Fruit fly (Drosophila melanogaster) whole organism, embryonic: ENCODE data around the gene Vps26.

Source experiments
- Ada2b ChIP-seq: fragments of 200-800 bp; sonication (Bioruptor generic); IDR thresholded peaks from 2 replicates; pipeline ENCODE4 v1.3.6; 2022; ENCODE audit warnings: missing biosample characterization, missing genetic modification characterization
- CG1024 ChIP-seq: fragments of 200-800 bp; sonication (Bioruptor generic); IDR thresholded peaks from 2 replicates; pipeline ENCODE4 v1.3.6; 2022; ENCODE audit warnings: missing biosample characterization, missing genetic modification characterization
- CG12155 ChIP-seq: fragments of 200-800 bp; sonication (Bioruptor generic); optimal IDR thresholded peaks from 3 replicates; lab custom pipeline; 2016; ENCODE audit warnings: missing biosample characterization, missing genetic modification characterization
- CG12659 ChIP-seq: fragments of 200-800 bp; sonication (Bioruptor generic); optimal IDR thresholded peaks from 3 replicates; lab custom pipeline; 2017; ENCODE audit warnings: mild to moderate bottlenecking, missing biosample characterization, missing genetic modification reagents, missing genetic modification characterization
- CG12769 ChIP-seq: fragments of 200-800 bp; sonication (Bioruptor generic); optimal IDR thresholded peaks from 2 replicates; lab custom pipeline; 2019; ENCODE audit warnings: missing biosample characterization, mild to moderate bottlenecking, missing genetic modification characterization, moderate library complexity
- CG13123 ChIP-seq: fragments of 200-800 bp; sonication (Bioruptor generic); optimal IDR thresholded peaks from 2 replicates; lab custom pipeline; 2016; ENCODE audit warnings: missing biosample characterization, missing genetic modification characterization
- CG14014 ChIP-seq: fragments of 200-800 bp; sonication (Bioruptor generic); IDR thresholded peaks from 2 replicates; pipeline ENCODE4 v1.3.6; 2022; ENCODE audit warnings: missing biosample characterization, missing genetic modification characterization
- CG14667 ChIP-seq: fragments of 200-800 bp; sonication (Bioruptor generic); IDR thresholded peaks from 2 replicates; pipeline ENCODE4 v1.3.6; 2022; ENCODE audit warnings: missing biosample characterization, missing genetic modification characterization
- CG14860 ChIP-seq: fragments of 200-800 bp; sonication (Bioruptor generic); IDR thresholded peaks from 3 replicates; pipeline ENCODE4 v1.3.6; 2022; ENCODE audit warnings: missing biosample characterization, missing genetic modification characterization; ENCODE audit not compliant: partially characterized antibody
- CG14965 ChIP-seq: fragments of 200-800 bp; sonication (Bioruptor generic); optimal IDR thresholded peaks from 2 replicates; lab custom pipeline; 2016; ENCODE audit warnings: missing biosample characterization, missing genetic modification characterization, borderline replicate concordance
- CG1602 ChIP-seq: fragments of 200-800 bp; sonication (Bioruptor generic); optimal IDR thresholded peaks from 3 replicates; lab custom pipeline; 2016; ENCODE audit warnings: missing biosample characterization, missing genetic modification characterization
- CG17359 ChIP-seq: fragments of 200-800 bp; sonication (Bioruptor generic); optimal IDR thresholded peaks from 3 replicates; lab custom pipeline; 2018; ENCODE audit warnings: missing biosample characterization, mild to moderate bottlenecking, missing genetic modification characterization, moderate library complexity
- CG18262 ChIP-seq: fragments of 200-800 bp; optimal IDR thresholded peaks from 3 replicates; lab custom pipeline; 2019; ENCODE audit warnings: missing biosample characterization, mild to moderate bottlenecking, missing genetic modification characterization, moderate library complexity
- CG18599 ChIP-seq: fragments of 200-800 bp; sonication (Bioruptor generic); optimal IDR thresholded peaks from 3 replicates; lab custom pipeline; 2017; ENCODE audit warnings: missing biosample characterization, missing genetic modification characterization, mild to moderate bottlenecking, moderate library complexity, missing genetic modification reagents
- CG2712 ChIP-seq: fragments of 200-800 bp; optimal IDR thresholded peaks from 3 replicates; lab custom pipeline; 2019; ENCODE audit warnings: missing biosample characterization, mild to moderate bottlenecking, missing genetic modification characterization, moderate library complexity
- CG4360 ChIP-seq: fragments of 200-800 bp; sonication (Bioruptor generic); IDR thresholded peaks from 2 replicates; pipeline ENCODE4 v1.3.6; 2022; ENCODE audit warnings: missing biosample characterization, missing genetic modification characterization
- CG4730 ChIP-seq: fragments of 200-800 bp; sonication (Bioruptor generic); IDR thresholded peaks from 2 replicates; pipeline ENCODE4 v1.3.6; 2022; ENCODE audit warnings: missing biosample characterization, missing genetic modification characterization
- CG5953 ChIP-seq: fragments of 200-800 bp; sonication (Bioruptor generic); IDR thresholded peaks from 2 replicates; pipeline ENCODE4 v1.3.6; 2022; ENCODE audit warnings: missing biosample characterization, missing genetic modification characterization
- CG8089 ChIP-seq: fragments of 200-800 bp; sonication (Bioruptor generic); optimal IDR thresholded peaks from 3 replicates; lab custom pipeline; 2016; ENCODE audit warnings: missing biosample characterization, missing genetic modification characterization
- CG8290 ChIP-seq, 3 experiments: fragments of 200-800 bp; sonication (Bioruptor generic); optimal IDR thresholded peaks; 2 replicates each; lab custom pipeline; 2016 to 2019; ENCODE audit warnings: missing biosample characterization in 3 of 3, missing genetic modification characterization in 3 of 3, mild to moderate bottlenecking in 2 of 3, moderate library complexity in 1 of 3
- CG8359 ChIP-seq: fragments of 200-800 bp; sonication (Bioruptor generic); optimal IDR thresholded peaks from 2 replicates; lab custom pipeline; 2017; ENCODE audit warnings: missing biosample characterization, mild to moderate bottlenecking, missing genetic modification characterization, borderline replicate concordance
- CG8388 ChIP-seq: fragments of 200-800 bp; sonication (Bioruptor generic); optimal IDR thresholded peaks from 2 replicates; lab custom pipeline; 2019; ENCODE audit warnings: missing biosample characterization, mild to moderate bottlenecking, missing genetic modification characterization, moderate library complexity
- CG8924 ChIP-seq: fragments of 200-800 bp; optimal IDR thresholded peaks from 3 replicates; lab custom pipeline; 2019; ENCODE audit warnings: missing biosample characterization, mild to moderate bottlenecking, missing genetic modification characterization, moderate library complexity
- D19A ChIP-seq: fragments of 200-800 bp; optimal IDR thresholded peaks from 3 replicates; lab custom pipeline; 2019; ENCODE audit warnings: missing biosample characterization, mild to moderate bottlenecking, missing genetic modification characterization, moderate library complexity
- Dip2 ChIP-seq: fragments of 200-800 bp; sonication (Bioruptor generic); IDR thresholded peaks from 2 replicates; pipeline ENCODE4 v1.3.6; 2022; ENCODE audit warnings: missing biosample characterization, missing genetic modification characterization
- Doc2 ChIP-seq: fragments of 200-800 bp; sonication (Bioruptor generic); IDR thresholded peaks from 2 replicates; pipeline ENCODE4 v1.3.6; 2022; ENCODE audit warnings: missing biosample characterization, missing genetic modification characterization
- E2f2 ChIP-seq: fragments of 200-800 bp; sonication (Bioruptor generic); IDR thresholded peaks from 2 replicates; pipeline ENCODE4 v1.3.6; 2022; ENCODE audit warnings: missing biosample characterization, missing genetic modification characterization
- Hmx ChIP-seq: fragments of 200-800 bp; sonication (Bioruptor generic); optimal IDR thresholded peaks from 2 replicates; lab custom pipeline; 2016; ENCODE audit warnings: missing biosample characterization, missing genetic modification characterization
- Lim3 ChIP-seq: fragments of 200-800 bp; sonication (Bioruptor generic); IDR thresholded peaks from 2 replicates; pipeline ENCODE4 v1.3.6; 2022; ENCODE audit warnings: missing biosample characterization, missing genetic modification characterization
- NK7.1 ChIP-seq: fragments of 200-800 bp; sonication (Bioruptor generic); optimal IDR thresholded peaks from 3 replicates; lab custom pipeline; 2016; ENCODE audit warnings: missing biosample characterization, missing genetic modification characterization
- Optix ChIP-seq: fragments of 200-800 bp; sonication (Bioruptor generic); IDR thresholded peaks from 3 replicates; pipeline ENCODE4 v1.3.6; 2022; ENCODE audit warnings: missing biosample characterization, missing genetic modification characterization
- Ptx1 ChIP-seq: fragments of 200-800 bp; sonication (Bioruptor generic); IDR thresholded peaks from 2 replicates; pipeline ENCODE4 v1.3.6; 2022; ENCODE audit warnings: missing biosample characterization, missing genetic modification characterization
- Six4 ChIP-seq: fragments of 200-800 bp; sonication (Bioruptor generic); optimal IDR thresholded peaks from 2 replicates; lab custom pipeline; 2016; ENCODE audit warnings: missing biosample characterization, missing genetic modification characterization
- Spps ChIP-seq: fragments of 200-800 bp; sonication (Bioruptor generic); optimal IDR thresholded peaks from 2 replicates; lab custom pipeline; 2018; ENCODE audit warnings: missing biosample characterization, mild to moderate bottlenecking, missing genetic modification characterization
- chn ChIP-seq: fragments of 200-800 bp; sonication (Bioruptor generic); optimal IDR thresholded peaks from 2 replicates; lab custom pipeline; 2016; ENCODE audit warnings: missing biosample characterization, missing genetic modification characterization
- dm ChIP-seq: fragments of 200-800 bp; sonication (Bioruptor generic); optimal IDR thresholded peaks from 3 replicates; lab custom pipeline; 2016; ENCODE audit warnings: missing biosample characterization, missing genetic modification characterization
- ems ChIP-seq: fragments of 200-800 bp; sonication (Bioruptor generic); optimal IDR thresholded peaks from 3 replicates; lab custom pipeline; 2016; ENCODE audit warnings: missing biosample characterization, missing genetic modification characterization
- en ChIP-seq: fragments of 200-800 bp; sonication (Bioruptor generic); optimal IDR thresholded peaks from 2 replicates; lab custom pipeline; 2016; ENCODE audit warnings: missing biosample characterization, missing genetic modification characterization
- gsb ChIP-seq: fragments of 200-800 bp; sonication (Bioruptor generic); IDR thresholded peaks from 2 replicates; pipeline ENCODE4 v1.3.6; 2022; ENCODE audit warnings: missing biosample characterization, missing genetic modification characterization
- gt ChIP-seq: fragments of 200-800 bp; sonication (Bioruptor generic); IDR thresholded peaks from 2 replicates; pipeline ENCODE4 v1.3.6; 2022; ENCODE audit warnings: missing biosample characterization, missing genetic modification characterization
- ham ChIP-seq: fragments of 200-800 bp; sonication (Bioruptor generic); IDR thresholded peaks from 2 replicates; pipeline ENCODE4 v1.3.6; 2022; ENCODE audit warnings: missing biosample characterization, missing genetic modification characterization
- lola ChIP-seq, 3 experiments: fragments of >200 bp in 2 of 3; fragments of 200-800 bp in 1 of 3; sonication (Bioruptor generic) in 1 of 3; optimal IDR thresholded peaks; 2 replicates each; lab custom pipeline; 2017 to 2019; ENCODE audit warnings: missing biosample characterization in 3 of 3, missing genetic modification characterization in 3 of 3, mild to moderate bottlenecking in 1 of 3, moderate library complexity in 1 of 3
- lov ChIP-seq, 2 experiments: fragments of 200-800 bp in 1 of 2; fragments of >200 bp in 1 of 2; sonication (Bioruptor generic) in 1 of 2; IDR thresholded peaks in 1 of 2; optimal IDR thresholded peaks in 1 of 2; 2 replicates in 1 of 2; 3 replicates in 1 of 2; pipeline versions ENCODE4 v1.3.6 to Lab custom; 2017 to 2022; ENCODE audit warnings: missing biosample characterization in 1 of 2, missing genetic modification characterization in 1 of 2
- pnt ChIP-seq: fragments of 200-800 bp; sonication (Bioruptor generic); optimal IDR thresholded peaks from 3 replicates; lab custom pipeline; 2016; ENCODE audit warnings: missing biosample characterization, missing genetic modification characterization
- ssp ChIP-seq: fragments of 200-800 bp; sonication (Bioruptor generic); IDR thresholded peaks from 2 replicates; pipeline ENCODE4 v1.3.6; 2022; ENCODE audit warnings: missing biosample characterization, missing genetic modification characterization
- stc ChIP-seq: fragments of 200-800 bp; sonication (Bioruptor generic); IDR thresholded peaks from 2 replicates; pipeline ENCODE4 v1.3.6; 2022; ENCODE audit warnings: missing biosample characterization, missing genetic modification characterization
- sug ChIP-seq: fragments of 200-800 bp; optimal IDR thresholded peaks from 2 replicates; lab custom pipeline; 2019; ENCODE audit warnings: missing biosample characterization, mild to moderate bottlenecking, missing genetic modification characterization, moderate library complexity
- tup ChIP-seq: fragments of 200-800 bp; sonication (Bioruptor generic); optimal IDR thresholded peaks from 2 replicates; lab custom pipeline; 2016; ENCODE audit warnings: missing biosample characterization, mild to moderate bottlenecking, missing genetic modification characterization, moderate library complexity
- usp ChIP-seq: fragments of >200 bp; optimal IDR thresholded peaks from 2 replicates; lab custom pipeline; 2017; ENCODE audit warnings: missing biosample characterization, missing genetic modification characterization
- wek ChIP-seq: fragments of 200-800 bp; sonication (Bioruptor generic); optimal IDR thresholded peaks from 3 replicates; lab custom pipeline; 2018; ENCODE audit warnings: missing biosample characterization, mild to moderate bottlenecking, missing genetic modification characterization, moderate library complexity
- wor ChIP-seq: fragments of 200-800 bp; sonication (Bioruptor generic); IDR thresholded peaks from 2 replicates; pipeline ENCODE4 v1.3.6; 2022; ENCODE audit warnings: missing biosample characterization, missing genetic modification characterization

Vps26 gene

dm6 chrX:1889926-1890325 is 16.3 kb downstream of the Vps26 start, which contains the start of the genes trr and mRpL16 (continued):
- TF ChIP-seq D19A (tag; lab: Kevin White, UChicago) = no peak
- no peak for TF ChIP-seq ham (GFP tag; lab: Robert Waterston, UW)
- no peak for TF ChIP-seq CG1024 (GFP tag; lab: Robert Waterston, UW)
- no peak for TF ChIP-seq CG8089 (GFP tag; lab: Kevin White, UChicago)
- peak; percentile 28; the same call in 1 of the 3 replicates for TF ChIP-seq CG14860
- peak; percentile 40; the same call in 1 of the 2 replicates for TF ChIP-seq E2f2
- no peak for TF ChIP-seq wor (GFP tag; lab: Robert Waterston, UW)
- TF ChIP-seq usp (GFP tag; lab: Kevin White, UChicago) = no peak
- peak; percentile 84 for TF ChIP-seq CG12659
- peak; percentile 88 for TF ChIP-seq ssp (GFP tag; lab: Robert Waterston, UW)
- no peak for TF ChIP-seq CG14014 (GFP tag; lab: Robert Waterston, UW)
- no peak for TF ChIP-seq en (GFP tag; lab: Kevin White, UChicago)
- no peak for TF ChIP-seq stc
- TF ChIP-seq CG12155 = peak; percentile 24
- no peak for TF ChIP-seq Dip2 (GFP tag; lab: Robert Waterston, UW)
- TF ChIP-seq CG8290 (GFP tag; optimal IDR thresholded peaks at IDR 0.05; lab: Kevin White, UChicago) = no peak
- TF ChIP-seq CG8290 (tag; optimal IDR thresholded peaks at IDR 0.05; lab: Kevin White, UChicago) = no peak
- no peak for TF ChIP-seq CG14965 (GFP tag; lab: Kevin White, UChicago)
- peak; percentile 65 for TF ChIP-seq CG2712 (tag; lab: Kevin White, UChicago)
- TF ChIP-seq Ada2b (GFP tag; lab: Robert Waterston, UW) = no peak
- TF ChIP-seq CG4360 = no peak
- TF ChIP-seq Ptx1 (GFP tag; lab: Robert Waterston, UW) = peak; percentile 39; the same call in 1 of the 2 replicates
- no peak for TF ChIP-seq CG13123 (GFP tag; lab: Kevin White, UChicago)
- TF ChIP-seq CG18262 (tag; lab: Kevin White, UChicago) = peak; percentile 43
- no peak for TF ChIP-seq Hmx
- TF ChIP-seq sug (tag; lab: Kevin White, UChicago) = peak; percentile 64
- no peak for TF ChIP-seq wek (GFP tag; lab: Kevin White, UChicago)
- TF ChIP-seq NK7.1 (GFP tag; lab: Kevin White, UChicago) = no peak
- TF ChIP-seq lola (GFP tag; optimal IDR thresholded peaks at IDR 0.05; lab: Kevin White, UChicago) = peak in 1 of 3 experiments; percentile 40
- TF ChIP-seq tup (GFP tag; lab: Kevin White, UChicago) = no peak
- no peak for TF ChIP-seq lov (optimal IDR thresholded peaks at IDR 0.05; lab: Kevin White, UChicago)
- TF ChIP-seq lov (GFP tag; IDR thresholded peaks at IDR 0.05; lab: Robert Waterston, UW) = no peak
- no peak for TF ChIP-seq CG17359 (tag; lab: Kevin White, UChicago)
- no peak for TF ChIP-seq gsb (GFP tag; lab: Robert Waterston, UW)
- peak; percentile 3 for TF ChIP-seq pnt (GFP tag; lab: Kevin White, UChicago)
- 0 out of 3 replicates have a peak, but pooled peaks have one; percentile 40 for TF ChIP-seq Optix (GFP tag; lab: Robert Waterston, UW)
- TF ChIP-seq chn (GFP tag; lab: Kevin White, UChicago) = peak; percentile 20
- peak; percentile 67 for TF ChIP-seq CG8924 (tag; lab: Kevin White, UChicago)
- TF ChIP-seq CG12769 (tag; lab: Kevin White, UChicago) = no peak
- TF ChIP-seq CG18599 = no peak
- no peak for TF ChIP-seq ems
- peak; percentile 19 for TF ChIP-seq Spps
- no peak for TF ChIP-seq gt (GFP tag; lab: Robert Waterston, UW)
- no peak for TF ChIP-seq CG5953
- no peak for TF ChIP-seq Doc2 (GFP tag; lab: Robert Waterston, UW)
- peak; percentile 24 for TF ChIP-seq dm (GFP tag; lab: Kevin White, UChicago)
- no peak for TF ChIP-seq Lim3 (GFP tag; lab: Robert Waterston, UW)
- TF ChIP-seq CG4730 (GFP tag; lab: Robert Waterston, UW) = no peak
- TF ChIP-seq CG1602 = no peak
- TF ChIP-seq CG14667 = peak; percentile 31; the same call in 1 of the 2 replicates
- no peak for TF ChIP-seq Six4 (GFP tag; lab: Kevin White, UChicago)
- TF ChIP-seq CG8388 (GFP tag; lab: Kevin White, UChicago) = peak; percentile 26
- no peak for TF ChIP-seq CG8359
